Worm (Caenorhabditis elegans) whole organism, young adult: ENCODE measurements around the gene erp-44.3.

ENCODE experiments used
- C17E4.6 ChIP-seq: fragments of 200-800 bp; sonication (Bioruptor generic); IDR thresholded peaks from 2 replicates; pipeline ENCODE4 v1.3.6; 2022; ENCODE audit warnings: missing genetic modification reagents, missing genetic modification characterization, missing compliant biosample characterization
- F10E7.11 ChIP-seq: sonication (generic microtip); optimal IDR thresholded peaks from 2 replicates; lab custom pipeline; 2017; ENCODE audit warnings: mild to moderate bottlenecking, missing genetic modification characterization, moderate library complexity, missing compliant biosample characterization
- F23B12.7 ChIP-seq: sonication (generic microtip); optimal IDR thresholded peaks from 2 replicates; lab custom pipeline; 2017; ENCODE audit warnings: missing genetic modification characterization, mild to moderate bottlenecking, missing compliant biosample characterization, antibody characterized with exemption, moderate library complexity; ENCODE audit not compliant: insufficient read depth
- F37B4.10 ChIP-seq: fragments of 200-800 bp; sonication (Bioruptor generic); IDR thresholded peaks from 2 replicates; pipeline ENCODE4 v1.3.6; 2022; ENCODE audit warnings: missing genetic modification characterization, missing compliant biosample characterization
- F49E8.2 ChIP-seq: sonication (generic microtip); optimal IDR thresholded peaks from 3 replicates; lab custom pipeline; 2017; ENCODE audit warnings: missing genetic modification characterization, mild to moderate bottlenecking, missing compliant biosample characterization, antibody characterized with exemption, moderate library complexity; ENCODE audit not compliant: insufficient read depth
- F52B5.7 ChIP-seq: sonication (generic microtip); optimal IDR thresholded peaks from 2 replicates; lab custom pipeline; 2016; ENCODE audit warnings: mild to moderate bottlenecking, missing genetic modification characterization, missing compliant biosample characterization
- F57A8.1 ChIP-seq: fragments of 200-800 bp; sonication (Bioruptor generic); optimal IDR thresholded peaks from 2 replicates; lab custom pipeline; 2018; ENCODE audit warnings: mild to moderate bottlenecking, missing genetic modification characterization, moderate library complexity, missing compliant biosample characterization
- Y53G8AR.9 ChIP-seq: fragments of 200-800 bp; sonication (Bioruptor generic); conservative IDR thresholded peaks from 2 replicates; pipeline ENCODE4 v1.3.6; 2022; ENCODE audit warnings: missing genetic modification reagents, missing genetic modification characterization, missing compliant biosample characterization
- Y67H2A.10 ChIP-seq: fragments of 200-800 bp; sonication (Bioruptor generic); conservative IDR thresholded peaks from 2 replicates; pipeline ENCODE4 v1.3.6; 2022; ENCODE audit warnings: missing genetic modification reagents, missing genetic modification characterization, missing compliant biosample characterization
- ZK185.1 ChIP-seq: sonication (generic microtip); optimal IDR thresholded peaks from 2 replicates; lab custom pipeline; 2016; ENCODE audit warnings: mild to moderate bottlenecking, missing genetic modification characterization, missing compliant biosample characterization; ENCODE audit not compliant: poor library complexity, severe bottlenecking
- akir-1 ChIP-seq: fragments of 200-800 bp; sonication (Bioruptor generic); optimal IDR thresholded peaks from 2 replicates; lab custom pipeline; 2018; ENCODE audit warnings: mild to moderate bottlenecking, missing genetic modification characterization, moderate library complexity, missing compliant biosample characterization
- ama-1 ChIP-seq, 3 experiments: fragments of 150-350 bp in 1 of 3; sonication (generic microtip) in 2 of 3; optimal IDR thresholded peaks; 2 replicates each; lab custom pipeline; 2014 to 2018; ENCODE audit warnings: missing biosample characterization in 2 of 3, missing genetic modification characterization in 2 of 3, missing genetic modification reagents in 2 of 3
- attf-3 ChIP-seq: fragments of 200-800 bp; sonication (Bioruptor generic); conservative IDR thresholded peaks from 2 replicates; pipeline ENCODE4 v1.3.6; 2022; ENCODE audit warnings: missing genetic modification reagents, missing genetic modification characterization, missing compliant biosample characterization
- attf-6 ChIP-seq: fragments of 200-800 bp; sonication (Bioruptor generic); IDR thresholded peaks from 2 replicates; pipeline ENCODE4 v1.3.6; 2022; ENCODE audit warnings: missing genetic modification reagents, missing genetic modification characterization, missing compliant biosample characterization
- ceh-100 ChIP-seq: fragments of 200-800 bp; sonication (Bioruptor generic); IDR thresholded peaks from 2 replicates; pipeline ENCODE4 v1.3.6; 2022; ENCODE audit warnings: missing genetic modification reagents, missing genetic modification characterization, missing compliant biosample characterization
- ceh-40 ChIP-seq: fragments of 200-800 bp; sonication (Bioruptor generic); IDR thresholded peaks from 2 replicates; pipeline ENCODE4 v1.3.6; 2022; ENCODE audit warnings: missing genetic modification characterization, missing compliant biosample characterization
- ceh-58 ChIP-seq: fragments of 200-800 bp; sonication (Bioruptor generic); IDR thresholded peaks from 2 replicates; pipeline ENCODE4 v1.3.6; 2022; ENCODE audit warnings: missing genetic modification characterization, missing compliant biosample characterization
- egl-44 ChIP-seq: fragments of 200-800 bp; sonication (Bioruptor generic); IDR thresholded peaks from 2 replicates; pipeline ENCODE4 v1.3.6; 2022; ENCODE audit warnings: missing genetic modification reagents, missing genetic modification characterization, missing compliant biosample characterization
- hmg-1.2 ChIP-seq: fragments of 200-800 bp; sonication (Bioruptor generic); IDR thresholded peaks from 2 replicates; pipeline ENCODE4 v1.3.6; 2022; ENCODE audit warnings: missing genetic modification reagents, missing genetic modification characterization, missing compliant biosample characterization
- hmg-20 ChIP-seq: fragments of 200-800 bp; sonication (Bioruptor generic); IDR thresholded peaks from 2 replicates; pipeline ENCODE4 v1.3.6; 2022; ENCODE audit warnings: missing genetic modification reagents, missing genetic modification characterization, missing compliant biosample characterization
- lag-1 ChIP-seq: fragments of 200-800 bp; sonication (Bioruptor generic); IDR thresholded peaks from 2 replicates; pipeline ENCODE4 v1.3.6; 2022; ENCODE audit warnings: missing genetic modification reagents, missing genetic modification characterization, missing compliant biosample characterization
- let-607 ChIP-seq, 2 experiments: fragments of 200-800 bp in 1 of 2; sonication (Bioruptor generic) in 1 of 2; sonication (generic microtip) in 1 of 2; optimal IDR thresholded peaks; 2 replicates each; lab custom pipeline; 2016 to 2018; ENCODE audit warnings: mild to moderate bottlenecking in 2 of 2, missing compliant biosample characterization in 2 of 2, missing genetic modification characterization in 2 of 2, moderate library complexity in 2 of 2, missing genotype in 1 of 2
- lin-26 ChIP-seq: fragments of 200-800 bp; sonication (Bioruptor generic); IDR thresholded peaks from 2 replicates; pipeline ENCODE4 v1.3.6; 2022; ENCODE audit warnings: missing genetic modification reagents, missing genetic modification characterization, missing compliant biosample characterization
- lir-1 ChIP-seq: fragments of 200-800 bp; sonication (Bioruptor generic); conservative IDR thresholded peaks from 2 replicates; pipeline ENCODE4 v1.3.6; 2022; ENCODE audit warnings: missing genetic modification reagents, missing genetic modification characterization, missing compliant biosample characterization
- madf-3 ChIP-seq: fragments of 200-800 bp; sonication (Bioruptor generic); IDR thresholded peaks from 2 replicates; pipeline ENCODE4 v1.3.6; 2022; ENCODE audit warnings: missing genetic modification reagents, missing genetic modification characterization, missing compliant biosample characterization
- mcd-1 ChIP-seq: fragments of 200-800 bp; sonication (Bioruptor generic); IDR thresholded peaks from 2 replicates; pipeline ENCODE4 v1.3.6; 2022; ENCODE audit warnings: missing genetic modification reagents, missing genetic modification characterization, missing compliant biosample characterization
- mes-4 ChIP-seq: sonication (generic microtip); optimal IDR thresholded peaks from 2 replicates; lab custom pipeline; 2016; ENCODE audit warnings: missing genotype, missing genetic modification characterization, missing compliant biosample characterization
- nfya-2 ChIP-seq: fragments of 200-800 bp; sonication (Bioruptor generic); IDR thresholded peaks from 2 replicates; pipeline ENCODE4 v1.3.6; 2022; ENCODE audit warnings: missing genetic modification reagents, missing genetic modification characterization, missing compliant biosample characterization
- nfyb-1 ChIP-seq: fragments of 200-800 bp; sonication (Bioruptor generic); IDR thresholded peaks from 2 replicates; pipeline ENCODE4 v1.3.6; 2022; ENCODE audit warnings: missing genetic modification reagents, missing genetic modification characterization, missing compliant biosample characterization
- nhr-80 ChIP-seq: sonication (generic microtip); optimal IDR thresholded peaks from 2 replicates; lab custom pipeline; 2016; ENCODE audit warnings: missing genetic modification characterization, missing compliant biosample characterization
- pbrm-1 ChIP-seq: fragments of 200-800 bp; sonication (Bioruptor generic); IDR thresholded peaks from 2 replicates; pipeline ENCODE4 v1.3.6; 2022; ENCODE audit warnings: missing genetic modification reagents, missing genetic modification characterization, missing compliant biosample characterization
- rcor-1 ChIP-seq: fragments of 200-800 bp; sonication (Bioruptor generic); IDR thresholded peaks from 2 replicates; pipeline ENCODE4 v1.3.6; 2022; ENCODE audit warnings: missing genetic modification reagents, missing genetic modification characterization, missing compliant biosample characterization
- rec-8 ChIP-seq, 2 experiments: sonication (generic microtip); optimal IDR thresholded peaks; 2 replicates each; lab custom pipeline; 2016; ENCODE audit warnings: mild to moderate bottlenecking in 2 of 2, missing genetic modification characterization in 2 of 2, missing genetic modification reagents in 2 of 2, missing genotype in 2 of 2, missing biosample characterization in 1 of 2, missing compliant biosample characterization in 1 of 2, moderate library complexity in 1 of 2
- sea-2 ChIP-seq: fragments of 200-800 bp; sonication (Bioruptor generic); IDR thresholded peaks from 2 replicates; pipeline ENCODE4 v1.3.6; 2022; ENCODE audit warnings: missing genetic modification characterization, missing compliant biosample characterization
- snpc-1.1 ChIP-seq: sonication (generic microtip); optimal IDR thresholded peaks from 2 replicates; lab custom pipeline; 2017; ENCODE audit warnings: missing genetic modification characterization, mild to moderate bottlenecking, missing compliant biosample characterization, antibody characterized with exemption, moderate library complexity, missing genotype, missing genetic modification reagents; ENCODE audit not compliant: insufficient read depth
- snpc-1.3 ChIP-seq: sonication (generic microtip); optimal IDR thresholded peaks from 2 replicates; lab custom pipeline; 2017; ENCODE audit warnings: missing genetic modification characterization, mild to moderate bottlenecking, missing compliant biosample characterization, antibody characterized with exemption, moderate library complexity, missing genotype, missing genetic modification reagents; ENCODE audit not compliant: insufficient read depth
- xnd-1 ChIP-seq: sonication (generic microtip); optimal IDR thresholded peaks from 2 replicates; lab custom pipeline; 2016; ENCODE audit warnings: missing genotype, missing genetic modification reagents, missing genetic modification characterization, missing compliant biosample characterization
- ztf-22 ChIP-seq: fragments of 200-800 bp; sonication (Bioruptor generic); optimal IDR thresholded peaks from 2 replicates; lab custom pipeline; 2018; ENCODE audit warnings: mild to moderate bottlenecking, missing genetic modification characterization, moderate library complexity, missing compliant biosample characterization

erp-44.3 gene

ce11 chrIV:8136548-8136947, 14.1 kb downstream of the erp-44.3 start:
- TF ChIP-seq sea-2 (GFP tag; lab: Robert Waterston, UW) (no peak), lin-26 (GFP tag; lab: Robert Waterston, UW) (no peak), ceh-58 (GFP tag; lab: Robert Waterston, UW) (no peak)
- TF ChIP-seq, all 124 proteins: peak for 0

ce11 chrIV:8138984-8139383, 16.5 kb downstream of the erp-44.3 start, which contains the start of gene pmk-3:
Gene pmk-3 (plus strand): TSS chrIV:8139219.
- TF ChIP-seq nhr-80 (tag; lab: Kevin White, UChicago) (peak; percentile 68), F10E7.11 (no peak), rcor-1 (GFP tag; lab: Robert Waterston, UW) (no peak), F49E8.2 (tag; lab: Kevin White, UChicago) (no peak), snpc-1.1 (tag; lab: Kevin White, UChicago) (no peak), sea-2 (GFP tag; lab: Robert Waterston, UW) (no peak), F23B12.7 (tag; lab: Kevin White, UChicago) (peak; percentile 11), attf-6 (GFP tag; lab: Robert Waterston, UW) (no peak), rec-8 (tag; optimal IDR thresholded peaks at IDR 0.05; lab: Kevin White, UChicago) (no peak), let-607 (tag; optimal IDR thresholded peaks at IDR 0.05; lab: Kevin White, UChicago) (peak in 1 of 2 experiments; percentile 19), madf-3 (GFP tag; lab: Robert Waterston, UW) (no peak), F52B5.7 (tag; lab: Kevin White, UChicago) (no peak)

- TF ChIP-seq hmg-20 (GFP tag; lab: Robert Waterston, UW): no peak
- peak; percentile 18 for TF ChIP-seq nhr-80 (tag; lab: Kevin White, UChicago)
- TF ChIP-seq ceh-100 (GFP tag; lab: Robert Waterston, UW): no peak
- TF ChIP-seq pbrm-1 (GFP tag; lab: Robert Waterston, UW): no peak
- TF ChIP-seq lir-1 (GFP tag; lab: Robert Waterston, UW): no peak
- no peak for TF ChIP-seq ceh-58 (GFP tag; lab: Robert Waterston, UW)
- TF ChIP-seq hmg-1.2 (GFP tag; lab: Robert Waterston, UW): peak; percentile 24; the same call in 1 of the 2 replicates
- no peak for TF ChIP-seq nfya-2
Observed at ce11 chrIV:8142735-8143550, 20.5 kb downstream of the erp-44.3 start, which contains the start of gene pmk-2. Gene pmk-2 (plus strand): TSS chrIV:8143500.

- no peak for TF ChIP-seq Y67H2A.10 (GFP tag; lab: Robert Waterston, UW)
- no peak for TF ChIP-seq ZK185.1 (tag; lab: Kevin White, UChicago)
- no peak for TF ChIP-seq nfyb-1
- no peak for TF ChIP-seq ztf-22
- TF ChIP-seq xnd-1 (tag; lab: Kevin White, UChicago): no peak
- TF ChIP-seq ama-1 (optimal IDR thresholded peaks at IDR 0.05; lab: Kevin White, UChicago): no peak
- no peak for TF ChIP-seq ama-1 (GFP tag; optimal IDR thresholded peaks at IDR 0.05; lab: Kevin White, UChicago)
- TF ChIP-seq egl-44 (GFP tag; lab: Robert Waterston, UW): no peak
- no peak for TF ChIP-seq ceh-40
- TF ChIP-seq ceh-58 (GFP tag; lab: Robert Waterston, UW): no peak
- TF ChIP-seq C17E4.6 (GFP tag; lab: Robert Waterston, UW): no peak
- TF ChIP-seq akir-1 (GFP tag; lab: Kevin White, UChicago): no peak
- no peak for TF ChIP-seq attf-3 (GFP tag; lab: Robert Waterston, UW)
- TF ChIP-seq snpc-1.3 (tag; lab: Kevin White, UChicago): no peak
- no peak for TF ChIP-seq F57A8.1 (GFP tag; lab: Kevin White, UChicago)
- TF ChIP-seq F37B4.10 (GFP tag; lab: Robert Waterston, UW): no peak
- TF ChIP-seq mes-4 (tag; lab: Kevin White, UChicago): no peak
- no peak for TF ChIP-seq Y53G8AR.9 (GFP tag; lab: Robert Waterston, UW)
- TF ChIP-seq lag-1: no peak
- TF ChIP-seq F23B12.7 (tag; lab: Kevin White, UChicago): no peak
- no peak for TF ChIP-seq mcd-1
Observed at ce11 chrIV:8144341-8144740, 21.9 kb downstream of the erp-44.3 start.
